Fruit fly (Drosophila melanogaster): ENCODE data around the gene CG5674.

The CG5674 gene

DNA sequence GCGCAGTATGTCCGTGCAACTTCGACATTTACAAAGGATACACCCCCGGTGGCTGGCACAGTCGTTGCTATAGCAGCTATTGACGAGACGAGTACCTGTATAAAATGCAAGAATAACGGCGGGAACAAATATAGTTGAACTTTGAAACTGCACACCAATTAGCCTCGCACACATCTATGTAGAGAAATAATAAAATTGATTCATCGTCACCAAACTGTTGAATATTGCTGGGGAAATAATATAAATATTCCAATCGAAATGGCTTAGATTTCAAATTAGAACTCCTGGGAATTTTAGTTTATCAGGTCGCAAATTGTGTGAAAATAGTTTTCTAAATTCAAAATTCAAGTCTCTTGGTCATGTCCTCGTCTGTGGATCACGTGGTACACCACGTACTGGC lies 44.5 kb downstream of the CG5674 start, which contains the start of the genes CG42634 and CG42635:
Gene CG42634 (plus strand): TSS at position 301 of the 400 bp plus-strand sequence.
Gene CG42635 (plus strand): TSS at position 301 of the 400 bp plus-strand sequence.
- TF ChIP-seq noc (tag; optimal IDR thresholded peaks at IDR 0.05) = no peak

DNA sequence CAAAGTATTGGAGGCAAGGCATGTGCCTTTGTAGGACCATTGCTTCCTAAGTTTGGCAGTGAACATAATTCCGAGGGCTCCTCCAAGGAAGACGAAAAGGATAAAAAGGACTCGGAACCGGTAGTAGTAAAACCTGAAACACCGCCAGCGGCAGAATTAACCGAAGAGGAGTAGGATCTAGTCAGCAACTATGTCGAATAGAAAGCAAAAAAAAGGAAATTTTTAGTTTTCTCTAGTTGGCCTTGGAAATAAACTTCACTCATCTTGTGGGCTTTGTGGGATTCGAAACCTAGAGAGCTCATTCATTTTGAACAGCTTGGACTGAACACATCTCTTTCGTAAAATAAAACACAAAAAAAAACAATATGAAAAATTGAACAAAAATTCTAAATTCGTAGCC lies 45.5 kb downstream of the CG5674 start, which contains the start of gene CG31740:
Gene CG31740 (plus strand): TSS at position 301 of the 400 bp plus-strand sequence.
- no peak for TF ChIP-seq noc (tag; optimal IDR thresholded peaks at IDR 0.05)

DNA sequence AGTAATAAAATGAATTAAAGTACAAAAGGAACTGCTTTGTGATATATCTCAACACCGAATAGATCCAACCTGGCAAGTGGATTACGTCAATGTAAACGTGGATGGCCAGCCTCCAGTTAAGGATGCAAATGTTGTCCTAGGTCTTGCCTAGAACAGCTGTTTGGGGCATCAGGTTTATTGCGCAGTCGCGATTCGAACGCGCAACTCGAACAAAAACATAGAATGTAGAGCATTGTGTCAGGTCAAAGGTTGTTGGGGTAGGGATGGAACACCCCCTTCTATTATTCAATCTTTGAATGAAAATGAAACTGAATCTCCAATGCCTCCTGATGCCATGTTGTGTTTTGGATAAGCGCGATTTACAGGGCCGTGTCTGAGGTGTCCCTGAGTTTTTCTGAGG lies 46.5 kb downstream of the CG5674 start:
- no peak for TF ChIP-seq noc (tag; optimal IDR thresholded peaks at IDR 0.05)

DNA sequence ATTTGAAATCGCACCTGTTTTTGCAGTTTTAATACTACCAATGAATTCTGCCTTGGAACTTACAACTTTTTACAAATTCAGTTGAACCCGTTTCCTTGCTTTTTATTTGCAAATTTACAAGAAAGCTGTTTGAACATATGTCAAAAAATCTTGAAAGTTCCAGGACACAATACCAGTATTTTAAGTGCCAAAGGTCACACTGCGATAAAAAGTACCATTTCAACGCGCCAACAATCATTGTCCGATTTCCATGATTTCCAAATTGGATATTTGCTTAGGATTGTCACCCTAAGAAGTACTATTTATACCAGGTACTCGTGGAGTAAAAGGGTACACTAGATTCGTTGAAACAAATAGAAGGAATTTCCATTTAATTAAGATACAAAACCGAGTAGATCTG lies 48.2 kb downstream of the CG5674 start, which contains the start of gene elfless:
Gene elfless (minus strand): TSS at position 101 of the 400 bp plus-strand sequence.
- no peak for TF ChIP-seq noc (tag; optimal IDR thresholded peaks at IDR 0.05)

DNA sequence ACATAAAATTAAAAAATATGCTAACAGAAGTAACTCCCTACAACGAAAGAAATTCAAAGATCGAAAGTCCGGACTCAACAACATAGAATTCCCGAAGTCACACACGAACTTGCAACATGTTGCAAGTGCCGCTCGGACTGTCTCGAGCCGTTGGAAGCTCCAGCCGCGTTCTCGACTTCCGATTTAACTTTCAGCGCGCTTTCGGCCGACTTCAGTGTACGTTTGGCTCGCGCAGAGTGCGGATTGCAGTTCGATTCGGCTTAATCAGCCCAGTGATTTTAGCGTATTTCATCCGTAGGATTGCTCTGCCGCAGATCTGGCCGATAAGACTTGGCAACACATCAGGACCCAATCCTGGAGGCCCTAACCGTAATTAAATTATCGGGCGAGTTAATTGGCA lies 49.0 kb downstream of the CG5674 start, which contains the start of gene rdo:
Gene rdo (plus strand): TSS at position 213 of the 400 bp plus-strand sequence.
- TF ChIP-seq noc (tag; optimal IDR thresholded peaks at IDR 0.05) = no peak
